Worm (Caenorhabditis elegans): ENCODE results near the gene wht-8.

DNA sequence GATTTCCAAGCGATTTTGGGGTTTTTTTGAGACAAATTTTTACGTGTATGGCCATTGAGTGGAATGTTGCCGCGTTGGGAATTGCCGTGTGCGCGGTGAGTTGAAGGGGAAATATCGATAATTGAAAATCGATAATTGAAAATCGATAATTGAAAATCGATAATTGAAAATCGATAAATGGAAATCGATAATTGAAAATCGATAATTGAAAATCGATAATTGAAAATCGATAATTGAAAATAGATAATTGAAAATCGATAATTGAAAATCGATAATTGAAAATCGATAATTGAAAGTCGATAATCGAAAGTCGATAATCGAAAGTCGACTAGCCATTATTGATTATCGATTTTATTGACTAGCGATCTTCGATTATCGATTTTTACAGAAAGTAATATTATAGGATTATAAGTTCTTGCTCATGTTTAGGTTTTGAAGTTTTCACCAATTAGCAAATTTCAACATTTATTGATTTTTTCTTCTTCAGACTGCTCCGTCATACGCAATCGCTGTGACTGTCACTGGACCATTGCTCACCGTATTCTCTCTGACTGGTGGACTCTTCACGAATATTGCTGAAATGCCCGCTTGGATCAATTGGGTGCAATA, 3.1 kb downstream of the wht-8 start:
- TF ChIP-seq nhr-120 (GFP tag; IDR thresholded peaks at IDR 0.05) (no peak), somi-1 (GFP tag; optimal IDR thresholded peaks at IDR 0.05) (no peak)

Measured in whole organism, young adult.